Worm (Caenorhabditis elegans) whole organism, early embryonic: Measurements from ENCODE around the gene mboa-7.

Experiments
- B0310.2 ChIP-seq: sonication (generic microtip); optimal IDR thresholded peaks from 2 replicates; lab custom pipeline; 2016; ENCODE audit warnings: mild to moderate bottlenecking, missing genetic modification characterization, missing compliant biosample characterization
- flt-1 ChIP-seq: fragments of 200-800 bp; sonication (Bioruptor generic); IDR thresholded peaks from 2 replicates; pipeline ENCODE4 v1.3.6; 2022; ENCODE audit warnings: missing genetic modification characterization, missing compliant biosample characterization
- scrt-1 ChIP-seq: fragments of 200-800 bp; sonication (Bioruptor generic); IDR thresholded peaks from 2 replicates; pipeline ENCODE4 v1.3.6; 2022; ENCODE audit warnings: missing genetic modification characterization, missing compliant biosample characterization
- tra-4 ChIP-seq: sonication (generic microtip); optimal IDR thresholded peaks from 2 replicates; lab custom pipeline; 2017; ENCODE audit warnings: missing genetic modification characterization, missing compliant biosample characterization

DNA sequence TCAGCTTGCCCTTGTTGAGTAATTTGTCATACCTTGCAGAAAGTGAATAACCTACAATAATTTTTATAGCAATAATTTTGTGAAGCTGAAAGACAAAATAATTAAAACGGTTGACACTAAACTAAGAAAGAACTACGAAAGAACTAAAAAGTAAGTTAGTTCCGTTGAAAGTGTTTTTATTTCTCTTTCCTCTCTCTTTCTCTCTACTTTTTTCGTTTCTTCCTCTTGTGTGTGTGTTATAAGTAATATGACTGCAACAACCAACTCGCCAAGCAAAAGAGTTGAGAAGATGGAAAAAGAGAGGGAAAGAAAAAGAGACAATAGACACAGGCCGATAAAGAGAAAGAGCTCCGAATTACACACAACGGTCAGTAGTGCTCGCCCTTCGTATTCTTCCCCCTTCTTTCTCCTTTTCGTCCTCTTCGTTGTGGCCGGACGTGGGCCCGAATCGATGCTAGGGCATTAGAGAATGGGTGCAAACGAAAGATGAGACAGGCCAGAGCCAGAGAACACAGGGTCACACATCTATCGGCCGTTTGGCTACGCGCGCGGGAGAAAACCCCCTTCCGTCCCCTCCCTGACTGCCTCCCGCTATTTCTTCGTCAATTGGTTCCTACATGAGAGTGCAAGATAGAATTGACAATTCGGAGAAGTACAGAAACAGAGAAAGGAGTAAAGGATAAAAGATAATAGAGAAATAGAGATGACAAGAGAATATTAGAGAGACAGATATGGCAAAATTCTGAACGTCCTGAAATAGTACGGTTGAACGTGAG is 31.0 kb upstream of the mboa-7 start, which contains the start of gene syd-2:
- no peak for TF ChIP-seq B0310.2 (tag; lab: Kevin White, UChicago)
- TF ChIP-seq flt-1 (GFP tag; lab: Robert Waterston, UW): no peak; the same call in 1 of the 2 replicates
- TF ChIP-seq scrt-1 (GFP tag; lab: Robert Waterston, UW): no peak
- TF ChIP-seq tra-4: no peak
